Worm (Caenorhabditis elegans) whole organism, mixed stage, embryonic: ENCODE data around the gene C06H5.13.

ENCODE experiments used
- elt-1 ChIP-seq: sonication (generic microtip); optimal IDR thresholded peaks from 2 replicates; lab custom pipeline; 2017; ENCODE audit warnings: missing genetic modification characterization, mild to moderate bottlenecking, missing compliant biosample characterization, antibody characterized with exemption, moderate library complexity, borderline replicate concordance; ENCODE audit not compliant: insufficient read depth
- lin-13 ChIP-seq: fragments of 150-350 bp; optimal IDR thresholded peaks from 2 replicates; lab custom pipeline; 2014; ENCODE audit warnings: missing biosample characterization, missing genetic modification characterization
- lsy-2 ChIP-seq: fragments of 150-350 bp; optimal IDR thresholded peaks from 2 replicates; lab custom pipeline; 2014; ENCODE audit warnings: missing biosample characterization, missing genetic modification characterization
- nhr-28 ChIP-seq: fragments of 150-350 bp; optimal IDR thresholded peaks from 2 replicates; lab custom pipeline; 2014; ENCODE audit warnings: missing biosample characterization, missing genetic modification characterization
- nhr-76 ChIP-seq: sonication (generic microtip); optimal IDR thresholded peaks from 2 replicates; lab custom pipeline; 2017; ENCODE audit warnings: missing biosample characterization, missing genetic modification characterization
- pha-4 ChIP-seq: fragments of 150-350 bp; optimal IDR thresholded peaks from 2 replicates; lab custom pipeline; 2018; ENCODE audit warnings: missing biosample characterization, missing genetic modification reagents, missing genetic modification characterization
- tbx-8 ChIP-seq: fragments of 200-800 bp; sonication (Bioruptor generic); optimal IDR thresholded peaks from 2 replicates; lab custom pipeline; 2018; ENCODE audit warnings: mild to moderate bottlenecking, missing genetic modification characterization, moderate library complexity, missing compliant biosample characterization
- unc-62 ChIP-seq: fragments of 150-350 bp; optimal IDR thresholded peaks from 2 replicates; lab custom pipeline; 2014; ENCODE audit warnings: missing biosample characterization, missing genetic modification reagents, missing genetic modification characterization
- ztf-11 ChIP-seq: fragments of 150-350 bp; optimal IDR thresholded peaks from 2 replicates; lab custom pipeline; 2014; ENCODE audit warnings: missing biosample characterization, missing genetic modification characterization

DNA sequence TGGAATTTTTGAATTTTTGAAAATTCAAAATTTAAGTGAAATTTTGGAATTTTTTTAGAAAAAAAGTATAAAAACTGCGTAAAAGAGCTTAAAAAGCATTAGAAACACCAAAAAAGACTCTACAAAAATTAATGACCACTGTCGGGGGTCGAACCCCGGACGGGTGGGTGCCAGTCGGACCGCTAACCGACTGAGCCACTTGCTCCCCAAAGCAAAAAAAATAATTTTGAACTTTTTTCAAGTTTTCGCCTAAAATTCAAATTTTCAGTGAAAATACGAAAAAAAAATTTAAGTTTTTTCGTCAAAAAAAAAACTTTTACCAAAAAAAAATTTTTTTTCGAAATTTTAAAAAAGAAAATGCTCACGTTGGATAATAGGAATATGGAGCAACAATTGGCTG is 49.7 kb upstream of the C06H5.13 start:
- no peak for TF ChIP-seq tbx-8 (GFP tag; lab: Kevin White, UChicago)
- no peak for TF ChIP-seq unc-62
- TF ChIP-seq nhr-76 (tag; lab: Kevin White, UChicago): no peak
- no peak for TF ChIP-seq lsy-2 (tag; lab: Kevin White, UChicago)
- TF ChIP-seq nhr-28 (tag; lab: Kevin White, UChicago): no peak
- TF ChIP-seq pha-4 (tag; lab: Kevin White, UChicago): no peak
- no peak for TF ChIP-seq lin-13
- TF ChIP-seq elt-1 (tag; lab: Kevin White, UChicago): no peak
- TF ChIP-seq ztf-11 (tag; lab: Kevin White, UChicago): no peak
